Fruit fly (Drosophila melanogaster) whole organism, larva: Measurements from ENCODE around the gene CG45544.

Experiments
- noc ChIP-seq: fragments of 200-800 bp; sonication (Bioruptor generic); optimal IDR thresholded peaks from 3 replicates; lab custom pipeline; 2019; ENCODE audit warnings: missing biosample characterization, mild to moderate bottlenecking, missing genetic modification characterization, moderate library complexity

CG45544 gene

DNA sequence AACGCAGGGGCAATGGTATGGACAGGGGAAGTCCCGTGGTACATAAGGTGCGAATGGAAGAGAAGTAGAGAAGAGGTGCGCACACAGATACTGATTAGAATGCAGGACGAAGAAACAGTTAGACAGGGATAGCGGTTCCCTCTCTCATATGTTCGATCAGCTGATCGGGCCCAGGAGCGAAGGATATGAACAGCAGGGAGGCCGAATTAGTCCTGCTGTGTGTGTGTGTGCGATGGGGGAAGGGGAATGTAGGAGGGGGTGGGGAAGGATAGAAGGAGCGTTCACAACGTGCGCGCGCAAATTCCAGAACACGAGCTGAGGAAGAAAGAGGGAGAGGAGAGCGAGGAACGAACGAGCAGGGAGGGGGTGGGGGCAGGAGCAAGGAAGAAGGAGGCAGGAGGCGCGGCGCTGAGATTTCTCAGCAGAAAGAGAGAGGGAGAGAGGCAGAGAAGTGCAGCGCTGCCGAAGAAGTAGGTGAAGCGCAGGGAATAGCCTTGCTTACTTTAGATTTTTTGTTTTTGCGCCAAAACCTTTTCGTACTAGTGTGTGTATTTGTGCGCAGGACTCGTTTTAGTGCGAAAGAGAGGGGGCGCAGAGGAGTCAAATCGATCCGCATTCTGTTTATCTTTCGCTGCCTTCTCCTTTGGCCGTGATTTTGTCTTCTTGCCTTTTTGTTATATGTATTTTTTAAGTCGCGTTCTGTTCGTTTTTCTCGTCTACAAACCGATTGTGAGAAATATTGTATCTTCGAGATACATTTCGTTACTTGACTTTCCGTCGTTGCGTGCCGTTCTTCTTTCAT is 1.8 kb downstream of the CG45544 start:
- TF ChIP-seq noc (tag; lab: Kevin White, UChicago), result no peak

DNA sequence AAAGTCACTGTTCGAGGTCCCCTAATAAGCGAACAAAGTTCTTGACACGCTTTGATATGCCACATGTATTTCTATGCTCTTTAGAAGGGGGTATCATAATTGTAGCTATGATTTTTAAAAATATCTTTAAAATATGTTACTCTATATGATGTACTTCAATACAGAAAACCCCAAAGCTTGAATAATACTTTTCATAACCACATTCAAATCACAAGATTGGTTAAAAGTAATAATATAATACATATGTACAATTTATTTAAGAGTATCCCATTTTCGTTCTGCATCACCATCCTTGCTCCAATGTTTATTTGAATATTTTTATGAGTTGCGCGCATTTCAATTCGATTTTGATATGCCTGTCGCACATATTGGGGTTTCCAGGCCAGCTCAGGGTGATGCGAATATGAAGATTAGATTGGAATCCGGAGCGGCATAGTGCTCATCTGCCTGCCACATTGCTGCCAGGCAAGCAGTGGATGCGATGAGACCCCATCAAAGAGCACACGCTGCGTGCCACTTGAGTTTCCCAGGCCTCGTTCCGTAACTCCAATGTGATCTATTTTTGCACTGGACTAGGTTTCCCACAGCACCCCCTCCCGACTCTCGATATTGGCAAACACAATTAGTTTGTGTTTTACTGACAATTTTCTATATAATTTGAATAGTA is 3.3 kb downstream of the CG45544 start:
- TF ChIP-seq noc (tag; lab: Kevin White, UChicago), result no peak

dm6 chr3R:29262481-29262880 is 6.2 kb downstream of the CG45544 start:
- TF ChIP-seq noc (tag; lab: Kevin White, UChicago), result no peak

- no peak for TF ChIP-seq noc (tag; lab: Kevin White, UChicago)
Measured at dm6 chr3R:29263264-29263663, 7.0 kb downstream of the CG45544 start.

DNA sequence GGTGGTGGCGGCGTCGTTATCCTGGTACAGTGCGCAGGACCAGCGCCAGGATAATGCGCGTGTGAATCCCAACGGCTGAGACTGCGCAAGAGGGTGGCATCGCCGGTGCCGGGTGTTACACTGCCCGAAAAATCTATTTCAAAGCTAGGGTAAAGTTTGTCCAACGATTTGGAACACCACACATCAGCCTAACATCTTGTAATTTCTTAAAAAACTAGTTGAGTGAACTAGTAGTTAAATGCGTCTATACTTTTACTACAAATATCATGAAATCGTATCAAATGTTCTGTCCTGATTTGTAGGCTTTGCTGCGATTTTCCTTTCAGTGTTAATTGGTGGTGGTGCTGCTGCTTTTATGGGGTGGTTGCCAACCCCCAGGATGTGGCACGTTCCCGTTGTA is 8.8 kb downstream of the CG45544 start:
- no peak for TF ChIP-seq noc (tag; lab: Kevin White, UChicago)

DNA sequence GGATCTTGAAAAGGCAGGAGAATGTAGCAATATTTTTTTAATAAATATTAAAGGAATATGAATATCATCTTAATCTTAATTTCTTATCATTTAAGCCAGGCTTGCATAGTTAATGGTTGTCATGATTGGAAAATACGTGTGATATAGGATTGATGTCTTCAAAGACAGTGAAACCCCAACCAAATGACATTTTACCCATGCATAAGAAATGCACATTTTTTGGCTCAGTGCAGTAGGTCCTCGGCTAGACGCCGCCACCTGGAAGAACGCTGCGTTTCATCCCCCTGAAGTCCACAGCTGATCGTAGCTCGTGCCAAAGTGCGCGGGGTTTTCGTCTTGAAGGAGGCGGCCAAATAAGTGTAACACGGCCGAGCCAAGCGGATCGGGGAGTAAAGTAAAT is 10.3 kb downstream of the CG45544 start:
- TF ChIP-seq noc (tag; lab: Kevin White, UChicago), result no peak

- TF ChIP-seq noc (tag; lab: Kevin White, UChicago), result no peak
Measured at dm6 chr3R:29268062-29268461, 11.8 kb downstream of the CG45544 start.

dm6 chr3R:29269204-29269603 is 12.9 kb downstream of the CG45544 start:
- TF ChIP-seq noc (tag; lab: Kevin White, UChicago), result no peak

DNA sequence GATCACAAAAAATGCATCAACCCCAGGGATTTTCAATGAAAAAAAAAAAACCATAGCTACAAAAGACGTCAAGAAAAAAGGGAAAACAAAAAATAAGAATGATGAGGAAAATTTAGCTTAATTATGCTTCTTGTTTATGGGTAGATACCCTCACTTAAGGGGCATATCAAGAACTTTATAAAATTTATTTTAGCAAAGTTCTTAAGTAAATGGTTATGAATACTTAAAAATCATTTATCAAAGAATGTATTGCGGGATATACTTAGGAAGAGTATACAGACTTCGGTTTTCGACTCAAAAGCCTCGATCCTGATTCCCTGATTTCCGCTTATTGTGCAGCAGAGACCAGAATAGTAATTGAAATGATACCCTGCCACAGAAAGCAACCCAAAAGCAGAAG is 16.7 kb downstream of the CG45544 start:
- no peak for TF ChIP-seq noc (tag; lab: Kevin White, UChicago)

DNA sequence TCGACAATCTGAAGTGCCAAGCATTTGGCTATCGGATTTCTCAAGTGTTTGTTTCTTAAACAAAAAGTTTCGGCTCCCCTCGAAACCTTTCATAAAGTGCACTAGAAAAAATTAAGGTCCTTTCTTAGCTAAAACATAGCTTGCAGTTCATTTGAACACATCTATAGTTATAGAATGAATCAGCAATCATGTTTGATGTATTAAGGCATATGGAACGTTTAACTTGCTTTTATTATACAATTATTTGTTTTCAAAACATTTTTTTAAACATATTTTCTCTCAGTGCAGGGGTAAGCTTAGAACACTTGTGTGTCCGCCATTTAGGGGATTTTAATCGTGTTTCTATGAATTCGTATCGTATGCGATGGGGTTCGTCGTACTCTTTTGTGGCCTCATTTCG is 18.3 kb downstream of the CG45544 start:
- no peak for TF ChIP-seq noc (tag; lab: Kevin White, UChicago)

- TF ChIP-seq noc (tag; lab: Kevin White, UChicago), result no peak
Measured at dm6 chr3R:29277009-29277408, 20.7 kb downstream of the CG45544 start.

- TF ChIP-seq noc (tag; lab: Kevin White, UChicago), result no peak
Measured at dm6 chr3R:29277748-29278147, 21.5 kb downstream of the CG45544 start.

DNA sequence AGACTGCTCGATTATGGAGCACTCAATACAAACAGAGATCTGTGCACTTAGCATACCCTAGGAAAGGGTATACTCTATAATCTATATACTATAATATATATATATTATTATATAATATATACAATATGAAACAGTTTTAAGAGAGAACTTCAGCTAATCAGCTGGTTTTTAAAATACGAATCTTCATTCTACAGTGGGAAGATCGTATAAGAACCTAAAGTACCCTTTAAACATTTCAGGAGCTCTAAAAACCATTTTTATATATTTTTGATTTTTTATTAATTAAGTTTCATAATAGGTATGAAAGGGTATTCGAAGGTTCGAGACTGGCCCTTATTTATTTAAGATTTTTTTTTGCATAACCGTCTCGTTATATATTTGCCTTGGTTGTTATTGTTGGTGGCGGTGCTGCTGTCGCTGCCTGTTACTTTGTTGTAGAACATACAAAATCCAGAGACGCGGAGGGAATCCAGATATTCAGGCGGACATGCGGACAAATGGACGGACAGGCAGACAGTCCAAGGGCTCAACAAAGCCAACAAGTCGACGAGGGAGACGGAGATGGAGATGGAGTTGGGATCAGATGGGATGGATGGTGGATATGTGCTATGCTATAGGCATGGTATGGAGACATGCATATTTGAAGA is 23.4 kb downstream of the CG45544 start:
- no peak for TF ChIP-seq noc (tag; lab: Kevin White, UChicago)

- TF ChIP-seq noc (tag; lab: Kevin White, UChicago), result no peak
Measured at dm6 chr3R:29280633-29281572, 24.6 kb downstream of the CG45544 start.

- no peak for TF ChIP-seq noc (tag; lab: Kevin White, UChicago)
Measured at dm6 chr3R:29282939-29283616, 26.8 kb downstream of the CG45544 start.
